Worm (Caenorhabditis elegans): ENCODE data around the gene K09F5.6.
A peak's percentile ranks its signal among the peaks of the same experiment; 100 is the strongest.

K09F5.6 gene

DNA sequence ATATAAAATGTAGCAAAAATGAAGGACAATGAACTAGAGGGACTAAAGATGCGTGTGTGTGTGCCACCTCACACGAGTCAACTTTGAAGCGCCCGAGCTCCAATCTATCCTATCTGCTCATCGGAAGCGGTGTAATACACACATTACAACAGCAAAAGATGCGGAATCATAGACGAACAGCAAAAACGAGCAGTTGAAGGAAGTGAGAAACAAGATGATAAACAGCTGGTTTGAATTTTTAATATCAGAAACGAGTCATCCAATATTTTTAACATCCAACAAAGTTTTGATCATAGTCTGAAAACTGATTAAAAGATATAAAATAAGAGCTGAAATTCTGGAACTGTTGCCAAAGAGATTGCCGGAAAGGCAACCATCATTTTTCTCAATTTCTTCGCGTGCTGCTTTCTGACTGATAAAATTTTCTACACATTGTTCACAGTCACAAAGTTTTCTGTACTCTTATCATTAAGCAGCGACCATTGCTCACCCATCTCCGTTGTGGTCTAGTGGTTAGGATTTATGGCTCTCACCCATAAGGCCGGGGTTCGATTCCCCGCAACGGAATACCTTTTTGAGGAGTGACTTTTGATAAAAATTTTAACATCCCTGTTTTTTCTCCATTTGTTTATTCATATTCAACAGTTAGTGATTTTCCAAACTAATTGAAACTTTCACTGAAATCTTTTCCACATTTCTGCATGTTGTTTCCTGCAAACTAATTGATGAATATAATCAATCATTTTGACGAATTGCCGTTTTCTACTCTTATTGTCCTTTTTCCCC lies 38.3 kb upstream of the K09F5.6 start, which contains the start of gene stn-2:
Gene stn-2 (minus strand): TSS at position 75 of the 786 bp plus-strand sequence.
- TF ChIP-seq ztf-7 (tag; optimal IDR thresholded peaks at IDR 0.05) (no peak), jun-1 (tag; optimal IDR thresholded peaks at IDR 0.05) (no peak), zfp-3 (GFP tag; conservative IDR thresholded peaks at IDR 0.05) (no peak), nhr-42 (GFP tag; IDR thresholded peaks at IDR 0.05) (no peak), R02D3.7 (tag; optimal IDR thresholded peaks at IDR 0.05) (no peak), nhr-237 (tag; optimal IDR thresholded peaks at IDR 0.05) (no peak), F26F4.8 (GFP tag; conservative IDR thresholded peaks at IDR 0.05) (0 out of 2 replicates have a peak, but pooled peaks have one; percentile 6), rbr-2 (tag; optimal IDR thresholded peaks at IDR 0.05) (no peak), zip-11 (GFP tag; IDR thresholded peaks at IDR 0.05) (no peak), ZK546.5 (tag; optimal IDR thresholded peaks at IDR 0.05) (no peak), fkh-10 (GFP tag; optimal IDR thresholded peaks at IDR 0.05) (no peak), lin-39 (tag; optimal IDR thresholded peaks at IDR 0.05) (no peak), ctbp-1 (GFP tag; IDR thresholded peaks at IDR 0.05) (peak; percentile 55; the same call in 1 of the 2 replicates), ceh-44 (GFP tag; IDR thresholded peaks at IDR 0.05) (no peak), ceh-62 (tag; optimal IDR thresholded peaks at IDR 0.05) (no peak), gei-8 (GFP tag; optimal IDR thresholded peaks at IDR 0.05) (peak; percentile 33), lin-1 (GFP tag; IDR thresholded peaks at IDR 0.05) (no peak), mxl-2 (GFP tag; conservative IDR thresholded peaks at IDR 0.05) (no peak), daf-8 (GFP tag; IDR thresholded peaks at IDR 0.05) (no peak), nhr-6 (tag; optimal IDR thresholded peaks at IDR 0.05) (no peak), pha-4 (GFP tag; IDR thresholded peaks at IDR 0.05) (peak; percentile 56; the same call in 1 of the 2 replicates), pha-4 (tag; optimal IDR thresholded peaks at IDR 0.05) (peak; percentile 10), madf-9 (GFP tag; conservative IDR thresholded peaks at IDR 0.05) (peak; percentile 52; the same call in 1 of the 2 replicates), daf-19 (GFP tag; conservative IDR thresholded peaks at IDR 0.05) (no peak), skn-1 (tag; optimal IDR thresholded peaks at IDR 0.05) (no peak), spr-3 (GFP tag; optimal IDR thresholded peaks at IDR 0.05) (no peak), hif-1 (tag; optimal IDR thresholded peaks at IDR 0.05) (no peak), dmd-6 (GFP tag; IDR thresholded peaks at IDR 0.05) (peak; percentile 48), nhr-77 (tag; optimal IDR thresholded peaks at IDR 0.05) (no peak), hlh-11 (tag; optimal IDR thresholded peaks at IDR 0.05) (peak; percentile 26), hmg-1.1 (GFP tag; IDR thresholded peaks at IDR 0.05) (no peak), ces-1 (GFP tag; optimal IDR thresholded peaks at IDR 0.05) (no peak), unc-39 (tag; optimal IDR thresholded peaks at IDR 0.05) (no peak), nhr-25 (tag; optimal IDR thresholded peaks at IDR 0.05; ENCODE audit: borderline replicate concordance, insufficient read depth) (no peak), attf-4 (tag; optimal IDR thresholded peaks at IDR 0.05) (no peak), T26A8.4 (GFP tag; IDR thresholded peaks at IDR 0.05) (0 out of 2 replicates have a peak, but pooled peaks have one; percentile 37), mxl-3 (GFP tag; optimal IDR thresholded peaks at IDR 0.05) (no peak), T20F7.1 (GFP tag; optimal IDR thresholded peaks at IDR 0.05) (peak; percentile 44), snpc-4 (tag; optimal IDR thresholded peaks at IDR 0.05) (no peak), dve-1 (tag; optimal IDR thresholded peaks at IDR 0.05; ENCODE audit: insufficient read depth) (peak; percentile 38), Y5F2A.4 (GFP tag; optimal IDR thresholded peaks at IDR 0.05) (no peak), daf-12 (tag; optimal IDR thresholded peaks at IDR 0.05) (no peak), daf-16 (GFP tag; optimal IDR thresholded peaks at IDR 0.05) (peak in 1 of 2 experiments; percentile 48), daf-16 (tag; optimal IDR thresholded peaks at IDR 0.05) (no peak), F49E8.2 (tag; optimal IDR thresholded peaks at IDR 0.05; ENCODE audit: borderline replicate concordance) (no peak), dmd-9 (GFP tag; IDR thresholded peaks at IDR 0.05) (0 out of 2 replicates have a peak, but pooled peaks have one; percentile 16), nhr-11 (tag; optimal IDR thresholded peaks at IDR 0.05) (no peak), lin-29 (GFP tag; IDR thresholded peaks at IDR 0.05) (no peak), F44E2.7 (GFP tag; IDR thresholded peaks at IDR 0.05) (no peak), set-16 (GFP tag; IDR thresholded peaks at IDR 0.05) (no peak)

Measured in whole organism, L4 larva.